Fruit fly (Drosophila melanogaster): ENCODE results near the gene CG9920.

- TF ChIP-seq Gug (GFP tag; IDR thresholded peaks at IDR 0.05) (no peak), CG4318 (GFP tag; optimal IDR thresholded peaks at IDR 0.05) (no peak)
Measured at dm6 chr3R:14095916-14096315, 2.0 kb downstream of the CG9920 start.

Measured in whole organism, prepupa.